Fruit fly (Drosophila melanogaster) whole organism, embryonic: ENCODE data around the gene CG5191.

Source experiments
- CG12942 ChIP-seq: fragments of 200-800 bp; sonication (Bioruptor generic); optimal IDR thresholded peaks from 3 replicates; lab custom pipeline; 2016; ENCODE audit warnings: missing biosample characterization, missing genetic modification characterization
- CG13296 ChIP-seq: fragments of 200-800 bp; sonication (Bioruptor generic); optimal IDR thresholded peaks from 3 replicates; lab custom pipeline; 2018; ENCODE audit warnings: missing biosample characterization, mild to moderate bottlenecking, missing genetic modification characterization
- CG13775 ChIP-seq: fragments of 200-800 bp; sonication (Bioruptor generic); optimal IDR thresholded peaks from 3 replicates; lab custom pipeline; 2017; ENCODE audit warnings: missing biosample characterization, mild to moderate bottlenecking, missing genetic modification characterization
- CG17568 ChIP-seq: fragments of 200-800 bp; sonication (Bioruptor generic); optimal IDR thresholded peaks from 2 replicates; lab custom pipeline; 2018; ENCODE audit warnings: missing biosample characterization, mild to moderate bottlenecking, missing genetic modification characterization, moderate library complexity
- CG1792 ChIP-seq: fragments of 200-800 bp; sonication (Bioruptor generic); optimal IDR thresholded peaks from 2 replicates; lab custom pipeline; 2016; ENCODE audit warnings: missing biosample characterization, missing genetic modification characterization
- CG1832 ChIP-seq: fragments of 200-800 bp; sonication (Bioruptor generic); optimal IDR thresholded peaks from 2 replicates; lab custom pipeline; 2017; ENCODE audit warnings: missing biosample characterization, mild to moderate bottlenecking, missing genetic modification characterization, inconsistent platforms
- CG2875 ChIP-seq: fragments of 200-800 bp; sonication (Bioruptor generic); optimal IDR thresholded peaks from 2 replicates; lab custom pipeline; 2017; ENCODE audit warnings: missing biosample characterization, mild to moderate bottlenecking, missing genetic modification characterization, missing genetic modification reagents
- CG33213 ChIP-seq: fragments of 200-800 bp; sonication (Bioruptor generic); optimal IDR thresholded peaks from 3 replicates; lab custom pipeline; 2016; ENCODE audit warnings: missing biosample characterization, missing genetic modification characterization
- CG33557 ChIP-seq: fragments of 200-800 bp; sonication (Bioruptor generic); optimal IDR thresholded peaks from 2 replicates; lab custom pipeline; 2019; ENCODE audit warnings: missing biosample characterization, mild to moderate bottlenecking, missing genetic modification characterization, moderate library complexity
- CG8281 ChIP-seq: fragments of 200-800 bp; sonication (Bioruptor generic); optimal IDR thresholded peaks from 2 replicates; lab custom pipeline; 2018; ENCODE audit warnings: missing biosample characterization, mild to moderate bottlenecking, missing genetic modification characterization, moderate library complexity
- CG8388 ChIP-seq: fragments of 200-800 bp; sonication (Bioruptor generic); optimal IDR thresholded peaks from 2 replicates; lab custom pipeline; 2019; ENCODE audit warnings: missing biosample characterization, mild to moderate bottlenecking, missing genetic modification characterization, moderate library complexity
- CG8924 ChIP-seq: fragments of 200-800 bp; optimal IDR thresholded peaks from 3 replicates; lab custom pipeline; 2019; ENCODE audit warnings: missing biosample characterization, mild to moderate bottlenecking, missing genetic modification characterization, moderate library complexity
- CG9817 ChIP-seq: fragments of 200-800 bp; sonication (Bioruptor generic); optimal IDR thresholded peaks from 2 replicates; lab custom pipeline; 2018; ENCODE audit warnings: missing biosample characterization, mild to moderate bottlenecking, missing genetic modification characterization, moderate library complexity
- CG9876 ChIP-seq: fragments of 200-800 bp; sonication (Bioruptor generic); optimal IDR thresholded peaks from 2 replicates; lab custom pipeline; 2016; ENCODE audit warnings: missing biosample characterization, missing genetic modification characterization
- D19A ChIP-seq: fragments of 200-800 bp; optimal IDR thresholded peaks from 3 replicates; lab custom pipeline; 2019; ENCODE audit warnings: missing biosample characterization, mild to moderate bottlenecking, missing genetic modification characterization, moderate library complexity
- D19B ChIP-seq: fragments of 200-800 bp; sonication (Bioruptor generic); optimal IDR thresholded peaks from 2 replicates; lab custom pipeline; 2017; ENCODE audit warnings: missing biosample characterization, mild to moderate bottlenecking, missing genetic modification characterization
- Ets97D ChIP-seq: fragments of 200-800 bp; sonication (Bioruptor generic); optimal IDR thresholded peaks from 3 replicates; lab custom pipeline; 2016; ENCODE audit warnings: missing biosample characterization, missing genetic modification characterization
- HLHmδ ChIP-seq: fragments of 200-800 bp; sonication (Bioruptor generic); optimal IDR thresholded peaks from 2 replicates; lab custom pipeline; 2018; ENCODE audit warnings: missing biosample characterization, mild to moderate bottlenecking, missing genetic modification characterization, moderate library complexity
- HmgD ChIP-seq: fragments of 200-800 bp; sonication (Bioruptor generic); optimal IDR thresholded peaks from 3 replicates; lab custom pipeline; 2016; ENCODE audit warnings: missing biosample characterization, missing genetic modification characterization
- Jarid2 ChIP-seq: fragments of 200-800 bp; sonication (Bioruptor generic); optimal IDR thresholded peaks from 3 replicates; lab custom pipeline; 2017; ENCODE audit warnings: mild to moderate bottlenecking, missing biosample characterization, missing genetic modification reagents, missing genetic modification characterization
- MBD-R2 ChIP-seq: fragments of 200-800 bp; sonication (Bioruptor generic); IDR thresholded peaks from 2 replicates; pipeline ENCODE4 v1.3.6; 2022; ENCODE audit warnings: missing biosample characterization, missing genetic modification characterization
- NC2α ChIP-seq: fragments of 200-800 bp; sonication (Bioruptor generic); optimal IDR thresholded peaks from 2 replicates; lab custom pipeline; 2016; ENCODE audit warnings: missing biosample characterization, missing genetic modification characterization
- Sox100B ChIP-seq: fragments of 200-800 bp; sonication (Bioruptor generic); optimal IDR thresholded peaks from 3 replicates; lab custom pipeline; 2018; ENCODE audit warnings: missing biosample characterization, mild to moderate bottlenecking, missing genetic modification characterization
- Spps ChIP-seq: fragments of 200-800 bp; sonication (Bioruptor generic); optimal IDR thresholded peaks from 2 replicates; lab custom pipeline; 2018; ENCODE audit warnings: missing biosample characterization, mild to moderate bottlenecking, missing genetic modification characterization
- al ChIP-seq: fragments of 200-800 bp; sonication (Bioruptor generic); IDR thresholded peaks from 2 replicates; pipeline ENCODE4 v1.3.6; 2022; ENCODE audit warnings: missing biosample characterization, missing genetic modification characterization
- amos ChIP-seq: fragments of 200-800 bp; sonication (Bioruptor generic); IDR thresholded peaks from 2 replicates; pipeline ENCODE4 v1.3.6; 2022; ENCODE audit warnings: missing biosample characterization, missing genetic modification characterization; ENCODE audit not compliant: partially characterized antibody
- ash1 ChIP-seq: fragments of 200-800 bp; sonication (Bioruptor generic); optimal IDR thresholded peaks from 2 replicates; lab custom pipeline; 2018; ENCODE audit warnings: missing biosample characterization, mild to moderate bottlenecking, missing genetic modification characterization
- dmrt99B ChIP-seq: fragments of 200-800 bp; sonication (Bioruptor generic); optimal IDR thresholded peaks from 2 replicates; lab custom pipeline; 2018; ENCODE audit warnings: missing biosample characterization, mild to moderate bottlenecking, missing genetic modification characterization, moderate library complexity
- emc ChIP-seq: fragments of 200-800 bp; sonication (Bioruptor generic); optimal IDR thresholded peaks from 2 replicates; lab custom pipeline; 2016; ENCODE audit warnings: missing biosample characterization, missing genetic modification characterization
- fd96Cb ChIP-seq: fragments of 200-800 bp; sonication (Bioruptor generic); optimal IDR thresholded peaks from 2 replicates; lab custom pipeline; 2018; ENCODE audit warnings: missing biosample characterization, mild to moderate bottlenecking, missing genetic modification characterization, moderate library complexity
- gce ChIP-seq: fragments of 200-800 bp; sonication (Bioruptor generic); IDR thresholded peaks from 3 replicates; pipeline ENCODE4 v1.3.6; 2022; ENCODE audit warnings: missing biosample characterization, missing genetic modification characterization
- grau ChIP-seq: fragments of 200-800 bp; optimal IDR thresholded peaks from 3 replicates; lab custom pipeline; 2019; ENCODE audit warnings: missing biosample characterization, mild to moderate bottlenecking, missing genetic modification characterization, moderate library complexity
- gt ChIP-seq: fragments of 200-800 bp; sonication (Bioruptor generic); IDR thresholded peaks from 2 replicates; pipeline ENCODE4 v1.3.6; 2022; ENCODE audit warnings: missing biosample characterization, missing genetic modification characterization
- kay ChIP-seq: fragments of 200-800 bp; sonication (Bioruptor generic); optimal IDR thresholded peaks from 2 replicates; lab custom pipeline; 2016; ENCODE audit warnings: missing biosample characterization, missing genetic modification characterization
- ken ChIP-seq: fragments of 200-800 bp; sonication (Bioruptor generic); IDR thresholded peaks from 3 replicates; pipeline ENCODE4 v1.3.6; 2022; ENCODE audit warnings: missing biosample characterization, missing genetic modification characterization
- lab ChIP-seq: fragments of 200-800 bp; sonication (Bioruptor generic); optimal IDR thresholded peaks from 3 replicates; lab custom pipeline; 2017; ENCODE audit warnings: missing biosample characterization, missing genetic modification characterization, mild to moderate bottlenecking, moderate library complexity, missing genetic modification reagents
- mam ChIP-seq: fragments of 200-800 bp; sonication (Bioruptor generic); optimal IDR thresholded peaks from 3 replicates; lab custom pipeline; 2016; ENCODE audit warnings: missing biosample characterization, missing genetic modification characterization
- pb ChIP-seq: fragments of 200-800 bp; sonication (Bioruptor generic); optimal IDR thresholded peaks from 3 replicates; lab custom pipeline; 2016; ENCODE audit warnings: missing biosample characterization, missing genetic modification characterization
- psq ChIP-seq: fragments of 200-800 bp; sonication (Bioruptor generic); optimal IDR thresholded peaks from 2 replicates; lab custom pipeline; 2017; ENCODE audit warnings: missing biosample characterization, missing genetic modification characterization
- ro ChIP-seq: fragments of 200-800 bp; sonication (Bioruptor generic); IDR thresholded peaks from 2 replicates; pipeline ENCODE4 v1.3.6; 2022; ENCODE audit warnings: missing biosample characterization, missing genetic modification characterization
- run ChIP-seq: fragments of 200-800 bp; sonication (Bioruptor generic); optimal IDR thresholded peaks from 3 replicates; lab custom pipeline; 2018; ENCODE audit warnings: missing biosample characterization, mild to moderate bottlenecking, missing genetic modification characterization
- schlank ChIP-seq: fragments of 200-800 bp; sonication (Bioruptor generic); optimal IDR thresholded peaks from 2 replicates; lab custom pipeline; 2018; ENCODE audit warnings: missing biosample characterization, mild to moderate bottlenecking, missing genetic modification characterization
- sd ChIP-seq: fragments of 200-800 bp; sonication (Bioruptor generic); optimal IDR thresholded peaks from 3 replicates; lab custom pipeline; 2018; ENCODE audit warnings: missing biosample characterization, mild to moderate bottlenecking, missing genetic modification characterization, moderate library complexity
- sens ChIP-seq: fragments of 200-800 bp; sonication (Bioruptor generic); peaks from one replicate; lab custom pipeline; 2016; ENCODE audit warnings: missing biosample characterization, missing genetic modification characterization
- toy ChIP-seq: fragments of 200-800 bp; sonication (Bioruptor generic); IDR thresholded peaks from 2 replicates; pipeline ENCODE4 v1.3.6; 2022; ENCODE audit warnings: missing biosample characterization, missing genetic modification characterization
- trh ChIP-seq: fragments of 200-800 bp; sonication (Bioruptor generic); optimal IDR thresholded peaks from 2 replicates; lab custom pipeline; 2016; ENCODE audit warnings: missing biosample characterization, missing genetic modification characterization
- vvl ChIP-seq: fragments of 200-800 bp; sonication (Bioruptor generic); IDR thresholded peaks from 2 replicates; pipeline ENCODE4 v1.3.6; 2022; ENCODE audit warnings: missing biosample characterization, missing genetic modification characterization
- wdn ChIP-seq: fragments of 200-800 bp; sonication (Bioruptor generic); IDR thresholded peaks from 2 replicates; pipeline ENCODE4 v1.3.6; 2022; ENCODE audit warnings: missing biosample characterization, missing genetic modification characterization
- zf30C ChIP-seq: fragments of 200-800 bp; sonication (Bioruptor generic); optimal IDR thresholded peaks from 3 replicates; lab custom pipeline; 2018; ENCODE audit warnings: missing biosample characterization, mild to moderate bottlenecking, missing genetic modification characterization

The CG5191 gene

DNA sequence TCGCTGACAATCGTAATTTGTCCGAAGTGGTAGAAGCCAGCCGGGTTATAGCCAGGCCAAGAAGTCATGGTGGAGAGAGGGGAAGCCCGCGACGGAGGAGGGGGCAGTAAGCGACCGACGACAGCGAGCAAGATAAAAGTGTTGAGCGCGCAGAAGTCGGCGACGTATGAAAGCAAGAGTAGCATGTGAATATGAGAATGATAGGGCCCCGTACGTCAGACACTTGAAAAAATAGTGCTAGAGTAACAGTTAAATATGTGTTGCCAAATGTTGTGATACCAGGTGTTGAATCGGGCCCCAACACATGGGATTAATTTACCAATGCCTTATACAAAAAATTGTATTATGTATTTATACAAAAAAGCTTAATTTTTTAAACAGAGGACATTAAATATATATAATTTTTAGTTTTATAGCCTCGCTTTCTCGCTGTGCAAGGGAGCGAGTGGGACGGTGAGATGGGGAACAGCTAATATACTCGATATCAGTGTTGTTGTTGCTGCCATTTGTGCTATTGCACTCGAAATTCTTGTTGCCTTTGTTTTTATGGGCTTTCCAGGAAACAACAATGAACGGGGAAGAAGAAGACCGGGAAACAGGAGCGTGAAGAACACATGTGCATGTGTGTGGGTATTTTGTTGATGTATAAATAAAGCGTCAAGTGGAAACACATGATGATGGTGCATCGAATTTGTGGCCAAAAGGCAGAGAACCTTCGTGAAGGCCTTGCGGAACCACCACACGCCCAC, 10.6 kb upstream of the CG5191 start (continued):
- TF ChIP-seq Spps (tag; lab: Kevin White, UChicago) (peak; percentile 62), fd96Cb (tag; lab: Kevin White, UChicago) (peak; percentile 88), schlank (tag; lab: Kevin White, UChicago) (peak; percentile 49), Sox100B (peak; percentile 82), D19B (GFP tag; lab: Kevin White, UChicago) (peak; percentile 64), CG9876 (no peak), emc (GFP tag; lab: Kevin White, UChicago) (no peak), CG8281 (peak; percentile 65), dmrt99B (peak; percentile 90), HLHmδ (GFP tag; lab: Kevin White, UChicago) (no peak), CG13296 (GFP tag; lab: Kevin White, UChicago) (peak; percentile 73), zf30C (peak; percentile 97), trh (GFP tag; lab: Kevin White, UChicago) (peak; percentile 25), vvl (GFP tag; lab: Robert Waterston, UW) (peak; percentile 90), CG8388 (GFP tag; lab: Kevin White, UChicago) (peak; percentile 86), CG33213 (GFP tag; lab: Kevin White, UChicago) (no peak), CG2875 (GFP tag; lab: Kevin White, UChicago) (peak; percentile 65), CG13775 (GFP tag; lab: Kevin White, UChicago) (peak; percentile 81), sens (GFP tag; lab: Kevin White, UChicago) (peak; percentile 91), gt (GFP tag; lab: Robert Waterston, UW) (peak; percentile 40; the same call in 1 of the 2 replicates), CG17568 (GFP tag; lab: Kevin White, UChicago) (peak; percentile 74), grau (peak; percentile 87), CG1832 (GFP tag; lab: Kevin White, UChicago) (no peak), CG8924 (peak; percentile 86), CG33557 (GFP tag; lab: Kevin White, UChicago) (peak; percentile 76), mam (GFP tag; lab: Kevin White, UChicago) (peak; percentile 59), toy (GFP tag; lab: Robert Waterston, UW) (peak; percentile 69; the same call in 1 of the 2 replicates), lab (GFP tag; lab: Kevin White, UChicago) (peak; percentile 92), ken (GFP tag; lab: Robert Waterston, UW) (peak; percentile 76), ash1 (GFP tag; lab: Kevin White, UChicago) (no peak), amos (GFP tag; lab: Robert Waterston, UW) (peak; percentile 32; the same call in 1 of the 2 replicates), pb (GFP tag; lab: Kevin White, UChicago) (no peak), ro (peak; percentile 63), Ets97D (GFP tag; lab: Kevin White, UChicago) (peak; percentile 8), NC2α (GFP tag; lab: Kevin White, UChicago) (no peak), psq (GFP tag; lab: Kevin White, UChicago) (peak; percentile 69), Jarid2 (GFP tag; lab: Kevin White, UChicago) (peak; percentile 15), sd (peak; percentile 60), CG9817 (tag; lab: Kevin White, UChicago) (peak; percentile 88), CG1792 (no peak), run (tag; lab: Kevin White, UChicago) (peak; percentile 41), HmgD (GFP tag; lab: Kevin White, UChicago) (no peak), kay (GFP tag; lab: Kevin White, UChicago) (peak; percentile 62), D19A (tag; lab: Kevin White, UChicago) (peak; percentile 84), al (GFP tag; lab: Robert Waterston, UW) (peak; percentile 75), gce (0 out of 3 replicates have a peak, but pooled peaks have one; percentile 20), CG12942 (GFP tag; lab: Kevin White, UChicago) (peak; percentile 70), MBD-R2 (GFP tag; lab: Robert Waterston, UW) (peak; percentile 62), wdn (GFP tag; lab: Robert Waterston, UW) (no peak)
